Worm (Caenorhabditis elegans) whole organism, L4 larva: ENCODE results near the gene lev-8.

Source experiments
- F10B5.3 ChIP-seq: sonication (generic microtip); optimal IDR thresholded peaks from 2 replicates; lab custom pipeline; 2016; ENCODE audit warnings: mild to moderate bottlenecking, missing genetic modification characterization, missing compliant biosample characterization
- F26F4.8 ChIP-seq: fragments of 200-800 bp; sonication (Bioruptor generic); conservative IDR thresholded peaks from 2 replicates; pipeline ENCODE4 v1.3.6; 2022; ENCODE audit warnings: missing genetic modification characterization, missing compliant biosample characterization
- F37D6.2 ChIP-seq: sonication (generic microtip); optimal IDR thresholded peaks from 2 replicates; lab custom pipeline; 2016; ENCODE audit warnings: mild to moderate bottlenecking, missing genetic modification characterization, missing compliant biosample characterization
- F44E2.7 ChIP-seq: fragments of 200-800 bp; sonication (Bioruptor generic); IDR thresholded peaks from 2 replicates; pipeline ENCODE4 v2.1.2; 2022; ENCODE audit warnings: missing genetic modification characterization, missing compliant biosample characterization
- T26A8.4 ChIP-seq: fragments of 200-800 bp; sonication (Bioruptor generic); IDR thresholded peaks from 2 replicates; pipeline ENCODE4 v1.3.6; 2022; ENCODE audit warnings: missing genetic modification characterization, missing compliant biosample characterization
- Y105C5A.15 ChIP-seq: fragments of 200-800 bp; sonication (Bioruptor generic); IDR thresholded peaks from 2 replicates; pipeline ENCODE4 v1.3.6; 2022; ENCODE audit warnings: missing genetic modification characterization, missing compliant biosample characterization
- ZK337.2 ChIP-seq: fragments of 200-800 bp; sonication (Bioruptor generic); IDR thresholded peaks from 2 replicates; pipeline ENCODE4 v1.3.6; 2022; ENCODE audit warnings: missing genetic modification reagents, missing genetic modification characterization, missing compliant biosample characterization
- aha-1 ChIP-seq: fragments of 150-350 bp; peaks from one replicate; lab custom pipeline; 2014; ENCODE audit warnings: missing biosample characterization, missing genetic modification characterization
- ceh-20 ChIP-seq: fragments of 200-800 bp; sonication (Bioruptor generic); IDR thresholded peaks from 2 replicates; pipeline ENCODE4 v1.3.6; 2022; ENCODE audit warnings: missing genetic modification reagents, missing genetic modification characterization, missing compliant biosample characterization
- ceh-44 ChIP-seq: fragments of 200-800 bp; sonication (Bioruptor generic); IDR thresholded peaks from 2 replicates; pipeline ENCODE4 v1.3.6; 2022; ENCODE audit warnings: missing genetic modification reagents, missing genetic modification characterization, missing compliant biosample characterization
- ces-1 ChIP-seq: fragments of 150-350 bp; sonication (generic microtip); optimal IDR thresholded peaks from 4 replicates; lab custom pipeline; 2014; ENCODE audit warnings: missing biosample characterization, missing genetic modification reagents, missing genetic modification characterization
- ctbp-1 ChIP-seq: fragments of 200-800 bp; sonication (Bioruptor generic); IDR thresholded peaks from 2 replicates; pipeline ENCODE4 v1.3.6; 2022; ENCODE audit warnings: missing genetic modification reagents, missing genetic modification characterization, missing compliant biosample characterization
- daf-16 ChIP-seq, 3 experiments: sonication (generic microtip); optimal IDR thresholded peaks; 2 replicates each; lab custom pipeline; 2016 to 2017; ENCODE audit warnings: missing genetic modification characterization in 3 of 3, missing genetic modification reagents in 3 of 3, mild to moderate bottlenecking in 2 of 3, missing compliant biosample characterization in 2 of 3, missing biosample characterization in 1 of 3, moderate library complexity in 1 of 3
- daf-19 ChIP-seq: fragments of 200-800 bp; sonication (Bioruptor generic); conservative IDR thresholded peaks from 2 replicates; pipeline ENCODE4 v1.3.6; 2022; ENCODE audit warnings: missing genetic modification characterization, missing compliant biosample characterization
- dmd-6 ChIP-seq: fragments of 200-800 bp; sonication (Bioruptor generic); IDR thresholded peaks from 2 replicates; pipeline ENCODE4 v1.3.6; 2022; ENCODE audit warnings: missing genetic modification reagents, missing genetic modification characterization, missing compliant biosample characterization
- dmd-8 ChIP-seq: fragments of 200-800 bp; sonication (Bioruptor generic); IDR thresholded peaks from 2 replicates; pipeline ENCODE4 v1.3.6; 2022; ENCODE audit warnings: missing genetic modification characterization, missing compliant biosample characterization
- dve-1 ChIP-seq: sonication (generic microtip); optimal IDR thresholded peaks from 2 replicates; lab custom pipeline; 2017; ENCODE audit warnings: antibody characterized with exemption, mild to moderate bottlenecking, missing genetic modification characterization, missing compliant biosample characterization; ENCODE audit not compliant: insufficient read depth
- fkh-10 ChIP-seq: fragments of 150-350 bp; optimal IDR thresholded peaks from 2 replicates; lab custom pipeline; 2014; ENCODE audit warnings: missing biosample characterization, missing genetic modification reagents, missing genetic modification characterization
- fos-1 ChIP-seq: fragments of 150-350 bp; optimal IDR thresholded peaks from 2 replicates; lab custom pipeline; 2014; ENCODE audit warnings: missing biosample characterization, missing genetic modification characterization
- hif-1 ChIP-seq, 2 experiments: sonication (generic microtip); optimal IDR thresholded peaks; 2 replicates each; lab custom pipeline; 2016 to 2017; ENCODE audit warnings: missing compliant biosample characterization in 2 of 2, missing genetic modification characterization in 2 of 2, missing genetic modification reagents in 2 of 2, missing genotype in 2 of 2, mild to moderate bottlenecking in 1 of 2
- hlh-11 ChIP-seq: fragments of 200-800 bp; sonication (Bioruptor generic); optimal IDR thresholded peaks from 2 replicates; lab custom pipeline; 2018; ENCODE audit warnings: mild to moderate bottlenecking, missing genetic modification characterization, missing compliant biosample characterization
- hlh-30 ChIP-seq: sonication (generic microtip); optimal IDR thresholded peaks from 2 replicates; lab custom pipeline; 2017; ENCODE audit warnings: antibody characterized with exemption, mild to moderate bottlenecking, missing genetic modification characterization, missing compliant biosample characterization; ENCODE audit not compliant: insufficient read depth
- lir-3 ChIP-seq: sonication (generic microtip); optimal IDR thresholded peaks from 2 replicates; lab custom pipeline; 2016; ENCODE audit warnings: mild to moderate bottlenecking, missing genetic modification characterization, missing compliant biosample characterization
- lsy-2 ChIP-seq, 2 experiments: fragments of 150-350 bp in 1 of 2; sonication (generic microtip) in 1 of 2; optimal IDR thresholded peaks; 2 replicates each; lab custom pipeline; 2014 to 2017; ENCODE audit warnings: missing biosample characterization in 2 of 2, missing genetic modification characterization in 2 of 2
- mdt-29 ChIP-seq: fragments of 200-800 bp; sonication (Bioruptor generic); IDR thresholded peaks from 2 replicates; pipeline ENCODE4 v1.3.6; 2022; ENCODE audit warnings: missing genetic modification reagents, missing genetic modification characterization, missing compliant biosample characterization
- mes-2 ChIP-seq: sonication (generic microtip); optimal IDR thresholded peaks from 2 replicates; lab custom pipeline; 2016; ENCODE audit warnings: missing genotype, mild to moderate bottlenecking, missing genetic modification characterization, missing compliant biosample characterization; ENCODE audit not compliant: poor library complexity, severe bottlenecking
- nhr-102 ChIP-seq: sonication (generic microtip); optimal IDR thresholded peaks from 2 replicates; lab custom pipeline; 2016; ENCODE audit warnings: mild to moderate bottlenecking, missing genetic modification characterization, moderate library complexity, missing compliant biosample characterization
- nhr-28 ChIP-seq: fragments of 150-350 bp; optimal IDR thresholded peaks from 2 replicates; lab custom pipeline; 2014; ENCODE audit warnings: missing biosample characterization, missing genetic modification characterization
- nhr-41 ChIP-seq: fragments of 200-800 bp; sonication (Bioruptor generic); IDR thresholded peaks from 2 replicates; pipeline ENCODE4 v1.3.6; 2022; ENCODE audit warnings: missing genetic modification reagents, missing genetic modification characterization, missing compliant biosample characterization
- nhr-76 ChIP-seq: fragments of 150-350 bp; optimal IDR thresholded peaks from 2 replicates; lab custom pipeline; 2014; ENCODE audit warnings: missing biosample characterization, missing genetic modification characterization
- pqm-1 ChIP-seq: sonication (generic microtip); optimal IDR thresholded peaks from 2 replicates; lab custom pipeline; 2017; ENCODE audit warnings: missing biosample characterization, missing genetic modification characterization
- sdz-12 ChIP-seq: fragments of 200-800 bp; sonication (Bioruptor generic); optimal IDR thresholded peaks from 2 replicates; lab custom pipeline; 2018; ENCODE audit warnings: mild to moderate bottlenecking, missing genetic modification characterization, missing compliant biosample characterization
- set-16 ChIP-seq: fragments of 200-800 bp; sonication (Bioruptor generic); IDR thresholded peaks from 2 replicates; pipeline ENCODE4 v1.3.6; 2022; ENCODE audit warnings: missing genetic modification reagents, missing genetic modification characterization, missing compliant biosample characterization
- snpc-4 ChIP-seq: fragments of 150-350 bp; optimal IDR thresholded peaks from 2 replicates; lab custom pipeline; 2014; ENCODE audit warnings: missing biosample characterization, missing genetic modification characterization
- spr-3 ChIP-seq: fragments of 200-800 bp; sonication (Bioruptor generic); optimal IDR thresholded peaks from 2 replicates; lab custom pipeline; 2018; ENCODE audit warnings: mild to moderate bottlenecking, missing genetic modification characterization, missing compliant biosample characterization
- tag-97 ChIP-seq: fragments of 200-800 bp; sonication (Bioruptor generic); IDR thresholded peaks from 2 replicates; pipeline ENCODE4 v1.3.6; 2022; ENCODE audit warnings: missing genetic modification characterization, missing compliant biosample characterization
- unc-39 ChIP-seq: sonication (generic microtip); optimal IDR thresholded peaks from 2 replicates; lab custom pipeline; 2017; ENCODE audit warnings: missing biosample characterization, missing genetic modification characterization
- zag-1 ChIP-seq: fragments of 150-350 bp; optimal IDR thresholded peaks from 2 replicates; lab custom pipeline; 2014; ENCODE audit warnings: missing biosample characterization, missing genetic modification characterization
- zfp-2 ChIP-seq: sonication (generic microtip); optimal IDR thresholded peaks from 2 replicates; lab custom pipeline; 2016; ENCODE audit warnings: mild to moderate bottlenecking, missing genetic modification characterization, missing compliant biosample characterization
- zip-2 ChIP-seq: fragments of 150-350 bp; optimal IDR thresholded peaks from 2 replicates; lab custom pipeline; 2014; ENCODE audit warnings: missing biosample characterization, missing genetic modification characterization

Gene lev-8

DNA sequence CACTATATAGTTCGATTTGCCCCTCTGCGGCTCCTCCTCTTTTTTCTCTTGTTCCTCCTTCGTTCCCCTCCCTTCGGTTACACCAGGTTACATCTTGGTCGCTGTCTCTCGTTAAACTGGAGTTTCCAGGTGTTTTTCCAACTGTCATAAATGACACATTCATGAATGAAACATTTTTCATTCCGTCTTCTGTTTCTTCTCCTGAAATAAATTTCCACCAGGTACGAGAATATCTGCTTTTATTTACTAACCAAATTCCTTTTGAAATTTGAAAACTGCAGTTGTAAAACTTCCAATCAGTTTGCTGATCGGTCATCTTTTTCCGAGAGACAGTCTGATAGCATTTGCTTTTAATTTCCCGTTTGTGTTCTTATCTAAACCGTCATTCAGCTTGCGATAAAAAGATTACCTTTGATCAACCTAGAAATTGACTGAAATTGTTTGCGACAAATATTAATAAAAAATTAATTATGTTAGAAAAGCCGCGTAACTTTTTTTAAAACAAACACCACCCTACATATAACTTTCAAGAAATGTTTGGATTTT, 4.4 kb upstream of the lev-8 start, which contains the start of gene C35C5.10:
Gene C35C5.10 (plus strand): TSS at position 51 of the 546 bp plus-strand sequence.
- TF ChIP-seq sdz-12 = no peak
- TF ChIP-seq ZK337.2 (GFP tag; lab: Robert Waterston, UW) = no peak
- no peak for TF ChIP-seq zfp-2 (tag; lab: Kevin White, UChicago)
- TF ChIP-seq fkh-10 (GFP tag; lab: Kevin White, UChicago) = no peak
- no peak for TF ChIP-seq daf-16 (GFP tag; optimal IDR thresholded peaks at IDR 0.05; lab: Kevin White, UChicago)
- peak; percentile 62 for TF ChIP-seq daf-16 (tag; optimal IDR thresholded peaks at IDR 0.05; lab: Kevin White, UChicago)
- peak; percentile 43 for TF ChIP-seq hlh-11 (tag; lab: Kevin White, UChicago)
- no peak for TF ChIP-seq nhr-102 (tag; lab: Kevin White, UChicago)
- no peak for TF ChIP-seq dmd-8
- TF ChIP-seq set-16 (GFP tag; lab: Robert Waterston, UW) = no peak
- peak; percentile 22 for TF ChIP-seq aha-1 (tag; lab: Kevin White, UChicago)
- TF ChIP-seq nhr-28 = peak; percentile 47
- TF ChIP-seq daf-19 = no peak
- no peak for TF ChIP-seq nhr-41 (GFP tag; lab: Robert Waterston, UW)
- no peak for TF ChIP-seq snpc-4
- peak; percentile 60 for TF ChIP-seq pqm-1 (tag; lab: Kevin White, UChicago)
- peak; percentile 68 for TF ChIP-seq dmd-6 (GFP tag; lab: Robert Waterston, UW)
- no peak for TF ChIP-seq F10B5.3 (tag; lab: Kevin White, UChicago)
- no peak for TF ChIP-seq F44E2.7 (GFP tag; lab: Robert Waterston, UW)
- TF ChIP-seq zag-1 (tag; lab: Kevin White, UChicago) = no peak
- TF ChIP-seq ceh-44 (GFP tag; lab: Robert Waterston, UW) = no peak
- no peak for TF ChIP-seq lir-3 (tag; lab: Kevin White, UChicago)
- TF ChIP-seq dve-1 (tag; lab: Kevin White, UChicago) = peak; percentile 27
- no peak for TF ChIP-seq spr-3 (GFP tag; lab: Kevin White, UChicago)

- TF ChIP-seq fos-1 (tag; lab: Kevin White, UChicago) = no peak
- peak in 1 of 2 experiments; percentile 48 for TF ChIP-seq lsy-2 (tag; optimal IDR thresholded peaks at IDR 0.05; lab: Kevin White, UChicago)
- peak; percentile 93 for TF ChIP-seq ces-1 (GFP tag; lab: Kevin White, UChicago)
- TF ChIP-seq zip-2 = no peak
- TF ChIP-seq unc-39 (tag; lab: Kevin White, UChicago) = no peak
- peak; percentile 50; the same call in 1 of the 2 replicates for TF ChIP-seq ctbp-1 (GFP tag; lab: Robert Waterston, UW)
- TF ChIP-seq F44E2.7 (GFP tag; lab: Robert Waterston, UW) = no peak
- TF ChIP-seq pqm-1 (tag; lab: Kevin White, UChicago) = no peak
- TF ChIP-seq ceh-20 (GFP tag; lab: Robert Waterston, UW) = no peak
- no peak for TF ChIP-seq hif-1 (tag; optimal IDR thresholded peaks at IDR 0.05; lab: Kevin White, UChicago)
- TF ChIP-seq tag-97 (GFP tag; lab: Robert Waterston, UW) = 0 out of 2 replicates have a peak, but pooled peaks have one; percentile 55
- TF ChIP-seq F26F4.8 = no peak
- no peak for TF ChIP-seq mdt-29 (GFP tag; lab: Robert Waterston, UW)
- TF ChIP-seq nhr-76 (tag; lab: Kevin White, UChicago) = no peak
- no peak for TF ChIP-seq nhr-102 (tag; lab: Kevin White, UChicago)
- TF ChIP-seq F37D6.2 (tag; lab: Kevin White, UChicago) = peak; percentile 19
- no peak for TF ChIP-seq Y105C5A.15 (GFP tag; lab: Robert Waterston, UW)
- peak; percentile 1 for TF ChIP-seq mes-2 (tag; lab: Kevin White, UChicago)
- TF ChIP-seq ZK337.2 (GFP tag; lab: Robert Waterston, UW) = no peak
- 0 out of 2 replicates have a peak, but pooled peaks have one; percentile 31 for TF ChIP-seq T26A8.4
- no peak for TF ChIP-seq hlh-30
- TF ChIP-seq fkh-10 (GFP tag; lab: Kevin White, UChicago) = peak; percentile 83
- TF ChIP-seq, all 104 proteins: peak for 8
These were observed 2.6 kb upstream of the lev-8 start for ce11 chrX:11558156-11558555.
